Worm (Caenorhabditis elegans): ENCODE measurements around the gene ZK813.7.

The ZK813.7 gene

DNA sequence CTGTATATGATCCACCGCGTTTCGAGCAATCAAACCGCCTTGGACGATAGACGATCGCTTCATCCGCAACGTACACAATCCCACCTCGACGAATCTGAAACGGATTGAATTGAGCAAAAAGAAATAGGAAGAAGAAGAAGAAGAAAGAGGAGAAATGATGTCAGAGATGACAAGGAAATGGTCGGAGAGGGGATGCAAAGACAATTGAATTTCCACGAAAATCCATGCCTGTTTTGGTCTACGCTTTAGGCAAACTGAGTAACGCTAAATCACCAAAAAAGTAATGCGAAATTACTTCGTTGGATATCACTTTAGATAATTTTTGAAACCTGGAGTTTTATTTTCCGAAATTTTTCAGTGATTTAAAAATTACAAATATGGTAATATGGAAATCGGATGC is 15.5 kb upstream of the ZK813.7 start:
- TF ChIP-seq nhr-2 (tag; optimal IDR thresholded peaks at IDR 0.05) (no peak), ces-1 (GFP tag; optimal IDR thresholded peaks at IDR 0.05) (peak; percentile 53)

DNA sequence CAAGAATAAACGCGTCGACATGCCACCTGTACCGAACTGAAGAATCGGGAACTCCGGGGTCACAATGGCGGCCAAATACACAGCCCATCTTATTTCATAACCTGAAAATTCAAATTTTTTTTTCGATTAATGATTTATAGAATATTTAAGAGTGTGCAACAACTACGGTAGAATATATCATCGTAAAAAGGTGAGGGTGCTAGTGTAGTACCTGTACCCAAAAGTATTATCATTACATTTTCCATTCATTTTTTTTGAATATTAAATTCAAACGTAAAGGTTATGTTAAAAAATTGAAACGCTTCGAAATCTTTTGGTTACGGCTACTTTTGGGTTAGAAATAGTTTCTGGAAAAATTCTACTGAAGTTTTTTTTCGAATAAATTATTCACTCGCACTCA is 14.6 kb upstream of the ZK813.7 start, which contains the start of gene ZK813.4:
TSS of gene ZK813.4 (minus strand) at position 101 of the 400 bp plus-strand sequence.
- TF ChIP-seq unc-62 (GFP tag; optimal IDR thresholded peaks at IDR 0.05) (no peak), elt-1 (tag; optimal IDR thresholded peaks at IDR 0.05; ENCODE audit: borderline replicate concordance, insufficient read depth) (no peak), nhr-76 (tag; optimal IDR thresholded peaks at IDR 0.05) (no peak), snpc-4 (tag; optimal IDR thresholded peaks at IDR 0.05) (no peak), ceh-39 (tag; optimal IDR thresholded peaks at IDR 0.05) (no peak), zip-8 (tag; optimal IDR thresholded peaks at IDR 0.05) (no peak)

DNA sequence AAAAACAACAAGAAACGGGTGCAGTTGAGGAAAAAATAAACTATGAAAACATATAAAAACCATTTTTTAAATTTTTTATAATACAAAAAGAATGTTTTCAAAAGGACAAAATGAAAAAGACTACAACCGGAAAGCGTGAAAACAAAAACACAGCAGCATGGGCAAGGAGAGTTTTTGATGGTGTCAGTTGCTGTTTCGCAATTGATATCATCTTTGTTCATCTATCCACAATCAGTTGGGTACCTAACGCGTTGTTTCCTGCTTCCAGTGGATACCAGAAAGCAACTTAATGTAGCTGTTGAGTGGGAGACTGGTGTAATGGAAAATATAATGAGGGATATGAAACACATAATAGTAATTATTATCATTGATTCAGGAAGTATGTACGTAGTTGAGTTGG is 4.8 kb upstream of the ZK813.7 start:
- TF ChIP-seq hlh-1 (tag; optimal IDR thresholded peaks at IDR 0.05) = peak; percentile 63
- TF ChIP-seq nhr-237 (tag; optimal IDR thresholded peaks at IDR 0.05) = no peak

DNA sequence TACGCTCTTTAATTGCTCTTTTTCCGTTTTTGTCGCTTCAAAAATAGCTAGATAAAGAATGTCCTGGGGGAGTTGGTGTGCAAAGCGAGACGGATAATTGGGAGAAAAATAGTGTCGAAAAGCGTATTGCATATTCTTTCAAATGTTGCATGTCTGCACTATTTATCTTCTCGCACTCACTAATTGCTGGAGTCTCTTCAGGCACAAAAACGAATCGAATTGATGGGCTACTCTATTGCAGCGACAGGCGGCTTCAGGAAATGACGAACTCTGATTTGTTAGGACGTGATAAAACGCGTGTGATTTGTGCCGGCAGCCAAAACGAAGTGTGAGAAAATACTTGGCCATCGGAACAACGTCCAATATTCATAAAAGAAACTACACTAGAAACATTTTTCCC is 4.3 kb upstream of the ZK813.7 start:
- TF ChIP-seq unc-62 (GFP tag; optimal IDR thresholded peaks at IDR 0.05) (peak; percentile 39), unc-120 (tag; optimal IDR thresholded peaks at IDR 0.05; ENCODE audit: poor library complexity, severe bottlenecking) (no peak)

DNA sequence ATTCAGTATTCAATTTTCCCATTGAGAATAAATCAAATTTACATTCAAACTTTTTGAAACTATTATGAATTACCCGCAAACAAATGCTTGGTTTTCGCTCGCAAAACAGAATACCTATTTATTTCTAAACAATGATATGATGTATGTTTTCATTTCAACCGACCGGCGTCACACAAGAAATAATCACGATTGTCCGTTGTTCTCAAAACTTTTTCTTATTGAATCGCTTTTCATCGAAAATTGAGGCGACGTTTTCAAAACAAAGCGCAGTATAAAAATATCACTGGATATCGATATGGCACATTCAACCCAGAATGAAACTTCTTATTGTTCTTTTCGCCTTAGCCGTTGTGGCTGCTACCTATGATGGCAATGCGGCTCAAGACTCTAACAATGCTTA is 3.1 kb upstream of the ZK813.7 start, which contains the start of gene ZK813.3:
TSS of gene ZK813.3 (plus strand) at position 301 of the 400 bp plus-strand sequence.
- no peak for TF ChIP-seq lin-32 (GFP tag; optimal IDR thresholded peaks at IDR 0.05)
- TF ChIP-seq zip-8 (tag; optimal IDR thresholded peaks at IDR 0.05) = no peak
- no peak for TF ChIP-seq nhr-237 (tag; optimal IDR thresholded peaks at IDR 0.05)
- no peak for TF ChIP-seq ztf-11 (tag; optimal IDR thresholded peaks at IDR 0.05)
- TF ChIP-seq bed-3 (GFP tag; optimal IDR thresholded peaks at IDR 0.05) = no peak
- TF ChIP-seq tbx-8 (GFP tag; optimal IDR thresholded peaks at IDR 0.05) = no peak
- TF ChIP-seq elt-3 (tag; optimal IDR thresholded peaks at IDR 0.05) = no peak
- no peak for TF ChIP-seq nhr-76 (tag; optimal IDR thresholded peaks at IDR 0.05)
- TF ChIP-seq drap-1 (GFP tag; optimal IDR thresholded peaks at IDR 0.05) = no peak
- TF ChIP-seq sem-2 (GFP tag; optimal IDR thresholded peaks at IDR 0.05) = no peak
- no peak for TF ChIP-seq lin-13 (tag; optimal IDR thresholded peaks at IDR 0.05)
- no peak for TF ChIP-seq ceh-43 (GFP tag; optimal IDR thresholded peaks at IDR 0.05)
- TF ChIP-seq M03D4.4 (tag; optimal IDR thresholded peaks at IDR 0.05) = no peak
- no peak for TF ChIP-seq pha-4 (tag; optimal IDR thresholded peaks at IDR 0.05)
- TF ChIP-seq unc-120 (tag; optimal IDR thresholded peaks at IDR 0.05; ENCODE audit: poor library complexity, severe bottlenecking) = no peak
- TF ChIP-seq snpc-4 (tag; optimal IDR thresholded peaks at IDR 0.05) = no peak

DNA sequence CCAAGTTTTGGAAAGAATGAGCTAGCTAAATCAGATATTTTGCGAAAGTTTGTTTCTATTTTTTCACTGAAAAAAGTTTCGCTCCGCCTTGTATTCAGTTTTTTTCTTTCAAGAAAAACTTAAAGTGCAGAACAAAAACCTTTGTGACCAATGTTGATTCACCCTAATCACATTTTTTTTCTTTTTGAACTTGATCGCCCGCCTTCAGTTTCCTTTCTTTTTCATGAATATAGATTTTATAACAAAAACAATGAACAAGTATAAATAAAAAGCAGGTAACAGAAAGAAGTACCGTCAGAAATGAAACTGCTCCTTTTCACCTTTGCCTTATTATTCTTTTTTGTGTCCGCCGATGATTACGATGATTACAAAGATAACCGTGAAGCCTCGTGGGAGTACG is 1.1 kb upstream of the ZK813.7 start, which contains the start of gene ZK813.2:
TSS of gene ZK813.2 (plus strand) at position 301 of the 400 bp plus-strand sequence.
- TF ChIP-seq unc-120 (tag; optimal IDR thresholded peaks at IDR 0.05; ENCODE audit: poor library complexity, severe bottlenecking) (no peak), sptf-1 (tag; optimal IDR thresholded peaks at IDR 0.05) (no peak), snpc-4 (tag; optimal IDR thresholded peaks at IDR 0.05) (no peak), sem-2 (GFP tag; optimal IDR thresholded peaks at IDR 0.05) (no peak), bed-3 (GFP tag; optimal IDR thresholded peaks at IDR 0.05) (no peak), tbx-8 (GFP tag; optimal IDR thresholded peaks at IDR 0.05) (no peak), ceh-83 (GFP tag; optimal IDR thresholded peaks at IDR 0.05) (no peak), unc-39 (tag; optimal IDR thresholded peaks at IDR 0.05) (no peak), flh-1 (GFP tag; optimal IDR thresholded peaks at IDR 0.05) (no peak), ztf-11 (tag; optimal IDR thresholded peaks at IDR 0.05) (no peak)

DNA sequence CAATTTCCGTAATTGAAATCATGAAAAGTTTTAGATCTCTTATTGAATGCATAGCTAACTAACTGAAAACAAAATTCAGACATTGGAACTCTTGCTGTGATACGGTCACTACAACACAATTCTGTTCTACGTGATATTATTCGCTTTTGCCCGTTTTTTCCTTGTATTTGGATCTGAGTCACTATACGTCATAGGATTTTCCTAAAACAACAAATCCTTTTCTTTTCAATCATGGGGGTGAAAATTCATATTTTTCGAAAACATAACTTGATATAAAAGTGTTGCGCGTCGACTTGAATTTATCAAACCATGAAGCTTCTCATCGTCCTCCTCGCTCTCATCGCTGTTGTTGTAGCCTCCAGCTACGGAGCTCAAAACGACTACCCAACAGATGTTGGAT is 1.4 kb downstream of the ZK813.7 start, which contains the start of gene ZK813.1:
TSS of gene ZK813.1 (plus strand) at position 301 of the 400 bp plus-strand sequence.
- TF ChIP-seq ztf-11 (tag; optimal IDR thresholded peaks at IDR 0.05) (no peak), pha-4 (tag; optimal IDR thresholded peaks at IDR 0.05) (no peak), unc-62 (GFP tag; optimal IDR thresholded peaks at IDR 0.05) (no peak), sptf-1 (tag; optimal IDR thresholded peaks at IDR 0.05) (no peak), sem-2 (GFP tag; optimal IDR thresholded peaks at IDR 0.05) (no peak), blmp-1 (tag; optimal IDR thresholded peaks at IDR 0.05) (no peak), bed-3 (GFP tag; optimal IDR thresholded peaks at IDR 0.05) (no peak), lin-32 (GFP tag; optimal IDR thresholded peaks at IDR 0.05) (no peak), unc-120 (tag; optimal IDR thresholded peaks at IDR 0.05; ENCODE audit: poor library complexity, severe bottlenecking) (no peak), ham-2 (GFP tag; optimal IDR thresholded peaks at IDR 0.05) (no peak), snpc-4 (tag; optimal IDR thresholded peaks at IDR 0.05) (no peak)
